Fruit fly (Drosophila melanogaster) whole organism: ENCODE results near the gene Rilpl.

Experiments
- EcR ChIP-seq, 2 experiments: fragments of >200 bp; optimal IDR thresholded peaks; 2 replicates each; lab custom pipeline; 2017; ENCODE audit warnings: missing biosample characterization in 2 of 2, missing genetic modification characterization in 2 of 2, missing genetic modification reagents in 2 of 2
- pan ChIP-seq: fragments of >200 bp; optimal IDR thresholded peaks from 2 replicates; lab custom pipeline; 2017
- psq ChIP-seq: fragments of >200 bp; optimal IDR thresholded peaks from 2 replicates; lab custom pipeline; 2017

dm6 chrX:1399056-1400003, 6.5 kb downstream of the Rilpl start:
- TF ChIP-seq psq (lab: Kevin White, UChicago): no peak
- no peak for TF ChIP-seq EcR (GFP tag; optimal IDR thresholded peaks at IDR 0.05; lab: Kevin White, UChicago)
- TF ChIP-seq pan (lab: Kevin White, UChicago): no peak
